Worm (Caenorhabditis elegans) whole organism, L4 larva: ENCODE results near the gene pars-1.
A peak's percentile ranks its signal among the peaks of the same experiment; 100 is the strongest.

Experiments
- F10B5.3 ChIP-seq: sonication (generic microtip); optimal IDR thresholded peaks from 2 replicates; lab custom pipeline; 2016; ENCODE audit warnings: mild to moderate bottlenecking, missing genetic modification characterization, missing compliant biosample characterization
- F26F4.8 ChIP-seq: fragments of 200-800 bp; sonication (Bioruptor generic); conservative IDR thresholded peaks from 2 replicates; pipeline ENCODE4 v1.3.6; 2022; ENCODE audit warnings: missing genetic modification characterization, missing compliant biosample characterization
- T20F7.1 ChIP-seq: fragments of 200-800 bp; sonication (Bioruptor generic); optimal IDR thresholded peaks from 2 replicates; lab custom pipeline; 2018; ENCODE audit warnings: mild to moderate bottlenecking, missing genetic modification characterization, missing compliant biosample characterization
- Y105C5A.15 ChIP-seq: fragments of 200-800 bp; sonication (Bioruptor generic); IDR thresholded peaks from 2 replicates; pipeline ENCODE4 v1.3.6; 2022; ENCODE audit warnings: missing genetic modification characterization, missing compliant biosample characterization
- aha-1 ChIP-seq: fragments of 150-350 bp; peaks from one replicate; lab custom pipeline; 2014; ENCODE audit warnings: missing biosample characterization, missing genetic modification characterization
- ceh-20 ChIP-seq: fragments of 200-800 bp; sonication (Bioruptor generic); IDR thresholded peaks from 2 replicates; pipeline ENCODE4 v1.3.6; 2022; ENCODE audit warnings: missing genetic modification reagents, missing genetic modification characterization, missing compliant biosample characterization
- ceh-62 ChIP-seq: sonication (generic microtip); optimal IDR thresholded peaks from 2 replicates; lab custom pipeline; 2017; ENCODE audit warnings: missing biosample characterization, missing genetic modification characterization
- cey-2 ChIP-seq: sonication (generic microtip); optimal IDR thresholded peaks from 3 replicates; lab custom pipeline; 2017; ENCODE audit warnings: missing genetic modification characterization, mild to moderate bottlenecking, missing compliant biosample characterization, antibody characterized with exemption, borderline replicate concordance; ENCODE audit not compliant: insufficient read depth
- daf-8 ChIP-seq: fragments of 200-800 bp; sonication (Bioruptor generic); IDR thresholded peaks from 2 replicates; pipeline ENCODE4 v1.3.6; 2022; ENCODE audit warnings: missing genetic modification characterization, missing compliant biosample characterization
- dmd-9 ChIP-seq: fragments of 200-800 bp; sonication (Bioruptor generic); IDR thresholded peaks from 2 replicates; pipeline ENCODE4 v1.3.6; 2022; ENCODE audit warnings: missing genetic modification reagents, missing genetic modification characterization, missing compliant biosample characterization
- dpl-1 ChIP-seq: fragments of 150-350 bp; optimal IDR thresholded peaks from 2 replicates; lab custom pipeline; 2014; ENCODE audit warnings: missing biosample characterization, missing genetic modification reagents, missing genetic modification characterization
- duxl-1 ChIP-seq: sonication (generic microtip); optimal IDR thresholded peaks from 2 replicates; lab custom pipeline; 2016; ENCODE audit warnings: mild to moderate bottlenecking, missing genetic modification characterization, moderate library complexity, missing compliant biosample characterization; ENCODE audit not compliant: poor library complexity
- fkh-10 ChIP-seq: fragments of 150-350 bp; optimal IDR thresholded peaks from 2 replicates; lab custom pipeline; 2014; ENCODE audit warnings: missing biosample characterization, missing genetic modification reagents, missing genetic modification characterization
- hlh-11 ChIP-seq: fragments of 200-800 bp; sonication (Bioruptor generic); optimal IDR thresholded peaks from 2 replicates; lab custom pipeline; 2018; ENCODE audit warnings: mild to moderate bottlenecking, missing genetic modification characterization, missing compliant biosample characterization
- lin-15B ChIP-seq: fragments of 150-350 bp; sonication (generic microtip); optimal IDR thresholded peaks from 3 replicates; lab custom pipeline; 2014; ENCODE audit warnings: missing biosample characterization, missing genetic modification characterization
- lsy-2 ChIP-seq, 2 experiments: fragments of 150-350 bp in 1 of 2; sonication (generic microtip) in 1 of 2; optimal IDR thresholded peaks; 2 replicates each; lab custom pipeline; 2014 to 2017; ENCODE audit warnings: missing biosample characterization in 2 of 2, missing genetic modification characterization in 2 of 2
- mes-2 ChIP-seq: sonication (generic microtip); optimal IDR thresholded peaks from 2 replicates; lab custom pipeline; 2016; ENCODE audit warnings: missing genotype, mild to moderate bottlenecking, missing genetic modification characterization, missing compliant biosample characterization; ENCODE audit not compliant: poor library complexity, severe bottlenecking
- mxl-2 ChIP-seq: fragments of 200-800 bp; sonication (Bioruptor generic); conservative IDR thresholded peaks from 2 replicates; pipeline ENCODE4 v1.3.6; 2022; ENCODE audit warnings: missing genetic modification reagents, missing genetic modification characterization, missing compliant biosample characterization
- nhr-25 ChIP-seq: sonication (generic microtip); optimal IDR thresholded peaks from 2 replicates; lab custom pipeline; 2017; ENCODE audit warnings: missing genetic modification characterization, mild to moderate bottlenecking, missing compliant biosample characterization, antibody characterized with exemption, moderate library complexity, borderline replicate concordance; ENCODE audit not compliant: insufficient read depth
- nhr-41 ChIP-seq: fragments of 200-800 bp; sonication (Bioruptor generic); IDR thresholded peaks from 2 replicates; pipeline ENCODE4 v1.3.6; 2022; ENCODE audit warnings: missing genetic modification reagents, missing genetic modification characterization, missing compliant biosample characterization
- nhr-42 ChIP-seq: fragments of 200-800 bp; sonication (Bioruptor generic); IDR thresholded peaks from 2 replicates; pipeline ENCODE4 v1.3.6; 2022; ENCODE audit warnings: missing genetic modification characterization, missing compliant biosample characterization
- nhr-6 ChIP-seq: fragments of 150-350 bp; optimal IDR thresholded peaks from 2 replicates; lab custom pipeline; 2014; ENCODE audit warnings: missing biosample characterization, missing genetic modification characterization
- nhr-77 ChIP-seq: fragments of 150-350 bp; optimal IDR thresholded peaks from 2 replicates; lab custom pipeline; 2014; ENCODE audit warnings: missing biosample characterization, missing genetic modification characterization
- sdz-12 ChIP-seq: fragments of 200-800 bp; sonication (Bioruptor generic); optimal IDR thresholded peaks from 2 replicates; lab custom pipeline; 2018; ENCODE audit warnings: mild to moderate bottlenecking, missing genetic modification characterization, missing compliant biosample characterization
- spr-3 ChIP-seq: fragments of 200-800 bp; sonication (Bioruptor generic); optimal IDR thresholded peaks from 2 replicates; lab custom pipeline; 2018; ENCODE audit warnings: mild to moderate bottlenecking, missing genetic modification characterization, missing compliant biosample characterization
- unc-39 ChIP-seq: sonication (generic microtip); optimal IDR thresholded peaks from 2 replicates; lab custom pipeline; 2017; ENCODE audit warnings: missing biosample characterization, missing genetic modification characterization
- zip-11 ChIP-seq: fragments of 200-800 bp; sonication (Bioruptor generic); IDR thresholded peaks from 2 replicates; pipeline ENCODE4 v1.3.6; 2022; ENCODE audit warnings: missing genetic modification characterization, missing compliant biosample characterization

The pars-1 gene

ce11 chrIII:7278491-7278890 is 39.7 kb downstream of the pars-1 start (continued):
- no peak for TF ChIP-seq mxl-2 (GFP tag; lab: Robert Waterston, UW)
- TF ChIP-seq nhr-77 (tag; lab: Kevin White, UChicago) = peak; percentile 90
- TF ChIP-seq sdz-12 (GFP tag; lab: Kevin White, UChicago) = peak; percentile 74
- no peak for TF ChIP-seq cey-2
- peak; percentile 76 for TF ChIP-seq dpl-1
- TF ChIP-seq nhr-42 = peak; percentile 81

ce11 chrIII:7281179-7281578 is 42.4 kb downstream of the pars-1 start, which contains the start of gene B0361.3:
B0361.3 (plus strand) TSS chrIII:7281462.
- TF ChIP-seq T20F7.1 (GFP tag; lab: Kevin White, UChicago) (peak; percentile 80), nhr-6 (tag; lab: Kevin White, UChicago) (no peak), spr-3 (GFP tag; lab: Kevin White, UChicago) (no peak), lsy-2 (tag; optimal IDR thresholded peaks at IDR 0.05; lab: Kevin White, UChicago) (peak in 1 of 2 experiments; percentile 62), nhr-41 (no peak), zip-11 (GFP tag; lab: Robert Waterston, UW) (no peak), aha-1 (tag; lab: Kevin White, UChicago) (no peak)

- TF ChIP-seq spr-3 (GFP tag; lab: Kevin White, UChicago) = no peak
- TF ChIP-seq, all 104 proteins: peak for 0
These were observed 47.0 kb downstream of the pars-1 start, which contains the start of gene pho-5 for ce11 chrIII:7285783-7286182. pho-5 (minus strand) TSS chrIII:7285883.

ce11 chrIII:7287503-7287902 is 48.7 kb downstream of the pars-1 start, which contains the start of gene ykt-6:
ykt-6 (minus strand) TSS chrIII:7287603.
- TF ChIP-seq F26F4.8 (GFP tag; lab: Robert Waterston, UW) = no peak
- TF ChIP-seq aha-1 (tag; lab: Kevin White, UChicago) = peak; percentile 28
- TF ChIP-seq, all 104 proteins: peak for 1

- TF ChIP-seq F10B5.3 (tag; lab: Kevin White, UChicago) (no peak), daf-8 (no peak), nhr-42 (no peak), mes-2 (tag; lab: Kevin White, UChicago) (no peak), lsy-2 (tag; optimal IDR thresholded peaks at IDR 0.05; lab: Kevin White, UChicago) (no peak), fkh-10 (GFP tag; lab: Kevin White, UChicago) (no peak), unc-39 (tag; lab: Kevin White, UChicago) (no peak), nhr-25 (tag; lab: Kevin White, UChicago) (no peak), Y105C5A.15 (GFP tag; lab: Robert Waterston, UW) (no peak), duxl-1 (tag; lab: Kevin White, UChicago) (no peak), ceh-20 (GFP tag; lab: Robert Waterston, UW) (no peak), hlh-11 (tag; lab: Kevin White, UChicago) (no peak), ceh-62 (tag; lab: Kevin White, UChicago) (no peak), lin-15B (tag; lab: Kevin White, UChicago) (no peak), dmd-9 (no peak)
These were observed 51.6 kb downstream of the pars-1 start, which contains the start of gene algn-11 for ce11 chrIII:7290462-7290861. algn-11 (minus strand) TSS chrIII:7290562.
